Worm (Caenorhabditis elegans) whole organism, midembryonic: ENCODE measurements around the gene F08B4.8.
A peak's percentile ranks its signal among the peaks of the same experiment; 100 is the strongest.
"Not testable (repeated sequence)": the region's sequence is repeated elsewhere in the genome, so short reads cannot be mapped to it uniquely, and the experiment has no call there.

Source experiments
- T22C8.4 ChIP-seq: fragments of 200-800 bp; sonication (Bioruptor generic); IDR thresholded peaks from 2 replicates; pipeline ENCODE4 v1.3.6; 2022; ENCODE audit warnings: missing genetic modification characterization, missing compliant biosample characterization
- cog-1 ChIP-seq: sonication (generic microtip); optimal IDR thresholded peaks from 2 replicates; lab custom pipeline; 2016; ENCODE audit warnings: missing genetic modification characterization, missing compliant biosample characterization
- flt-1 ChIP-seq: fragments of 200-800 bp; sonication (Bioruptor generic); IDR thresholded peaks from 2 replicates; pipeline ENCODE4 v1.3.6; 2022; ENCODE audit warnings: missing genetic modification characterization, missing compliant biosample characterization
- klf-2 ChIP-seq: fragments of 200-800 bp; sonication (Bioruptor generic); conservative IDR thresholded peaks from 2 replicates; pipeline ENCODE4 v1.3.6; 2022; ENCODE audit warnings: missing genetic modification reagents, missing genetic modification characterization, missing compliant biosample characterization
- med-1 ChIP-seq: sonication (generic microtip); optimal IDR thresholded peaks from 2 replicates; lab custom pipeline; 2017; ENCODE audit warnings: missing genetic modification characterization, mild to moderate bottlenecking, missing compliant biosample characterization, antibody characterized with exemption, missing genetic modification reagents; ENCODE audit not compliant: insufficient read depth
- ref-1 ChIP-seq: fragments of 200-800 bp; sonication (Bioruptor generic); conservative IDR thresholded peaks from 2 replicates; pipeline ENCODE4 v1.3.6; 2022; ENCODE audit warnings: missing genetic modification reagents, missing genetic modification characterization, missing compliant biosample characterization
- tab-1 ChIP-seq: fragments of 200-800 bp; sonication (Bioruptor generic); IDR thresholded peaks from 2 replicates; pipeline ENCODE4 v1.3.6; 2022; ENCODE audit warnings: missing genetic modification characterization, missing compliant biosample characterization
- ztf-23 ChIP-seq: fragments of 200-800 bp; sonication (Bioruptor generic); IDR thresholded peaks from 2 replicates; pipeline ENCODE4 v1.3.6; 2022; ENCODE audit warnings: missing genetic modification reagents, missing genetic modification characterization, missing compliant biosample characterization
- ztf-29 ChIP-seq: fragments of 200-800 bp; sonication (Bioruptor generic); IDR thresholded peaks from 2 replicates; pipeline ENCODE4 v1.3.6; 2022; ENCODE audit warnings: missing genetic modification reagents, missing genetic modification characterization, missing compliant biosample characterization

The F08B4.8 gene

DNA sequence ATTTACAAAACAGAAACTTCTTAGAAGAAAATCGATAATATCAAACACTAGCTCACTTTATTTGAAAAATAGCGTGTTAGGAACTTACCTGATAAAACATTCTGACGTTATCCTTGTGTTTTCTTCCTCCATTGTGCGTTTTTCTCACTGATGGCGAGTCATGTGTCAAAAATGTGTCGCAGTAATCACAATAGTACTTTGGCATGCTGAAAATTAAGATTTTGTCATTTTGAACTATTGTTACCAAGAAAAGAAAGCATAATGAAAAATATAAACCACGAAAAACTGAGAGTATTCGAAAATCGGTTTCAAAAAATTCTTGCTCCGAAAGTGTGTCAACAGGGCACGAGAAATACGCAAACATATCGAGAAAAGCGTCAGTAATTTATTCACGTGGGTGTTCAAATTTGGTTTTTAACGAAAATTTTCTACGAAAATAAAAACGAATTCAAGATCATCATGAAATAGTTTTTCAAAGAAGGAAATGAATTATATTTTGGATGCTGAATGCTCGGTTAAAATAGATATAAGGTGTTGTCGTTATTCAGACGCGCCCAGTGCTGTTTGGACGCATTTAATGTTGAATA is 10.3 kb downstream of the F08B4.8 start, which contains the start of gene snrp-3:
TSS of gene snrp-3 (minus strand) at position 206 of the 587 bp plus-strand sequence.
- TF ChIP-seq cog-1 (tag; lab: Kevin White, UChicago): peak; percentile 37
- TF ChIP-seq T22C8.4: peak; percentile 70; the same call in 1 of the 2 replicates
- TF ChIP-seq ref-1 (GFP tag; lab: Robert Waterston, UW): no peak
- TF ChIP-seq flt-1 (GFP tag; lab: Robert Waterston, UW): no peak
- no peak for TF ChIP-seq klf-2 (GFP tag; lab: Robert Waterston, UW)
- no peak for TF ChIP-seq med-1 (GFP tag; lab: Kevin White, UChicago)

DNA sequence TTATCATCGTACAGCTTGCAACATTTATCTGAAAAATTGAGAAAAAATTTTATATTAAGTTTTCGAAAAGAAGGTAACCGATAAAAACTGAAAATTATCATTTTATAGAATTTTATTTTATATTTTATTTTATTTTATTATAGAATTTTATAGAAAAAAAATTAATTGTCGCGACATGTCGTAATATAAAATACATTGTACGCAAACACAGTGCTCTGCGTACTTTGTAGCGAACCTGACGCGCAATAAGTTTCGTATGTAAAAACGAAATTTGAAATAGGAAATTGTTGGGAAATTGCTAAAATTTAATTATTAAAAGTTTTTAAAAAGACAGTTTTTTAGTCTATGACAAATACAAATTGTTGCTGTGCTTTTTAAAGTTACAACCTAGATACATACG is 14.1 kb downstream of the F08B4.8 start, which contains the start of the genes hst-1 and ints-6:
TSS of gene hst-1 (minus strand) at position 28 of the 400 bp plus-strand sequence.
TSS of gene ints-6 (plus strand) at position 260 of the 400 bp plus-strand sequence.
- TF ChIP-seq ref-1 (GFP tag; lab: Robert Waterston, UW) (no peak), ztf-29 (GFP tag; lab: Robert Waterston, UW) (no peak), med-1 (GFP tag; lab: Kevin White, UChicago) (no peak), tab-1 (no peak), klf-2 (GFP tag; lab: Robert Waterston, UW) (no peak), cog-1 (tag; lab: Kevin White, UChicago) (no peak), flt-1 (GFP tag; lab: Robert Waterston, UW) (no peak), T22C8.4 (no peak), ztf-23 (no peak)

DNA sequence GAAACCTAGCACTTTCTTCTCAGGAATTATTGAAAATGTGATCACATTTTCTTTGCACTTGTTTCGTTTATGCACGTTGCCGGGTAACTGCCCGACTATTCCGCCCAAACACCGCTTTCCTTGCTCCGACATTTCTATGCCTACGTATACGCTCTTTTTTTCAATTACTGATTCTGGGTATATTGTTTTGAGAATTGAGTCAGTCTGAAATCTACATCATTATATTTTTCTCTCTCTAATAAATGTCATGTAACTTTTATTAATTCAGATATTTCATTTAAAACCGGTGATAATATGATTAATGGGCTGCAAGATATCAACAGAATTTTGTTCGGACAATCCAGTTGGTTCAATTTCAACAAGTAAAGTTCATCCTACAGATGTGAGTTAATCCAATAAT is 20.0 kb downstream of the F08B4.8 start, which contains the start of gene ttll-11:
TSS of gene ttll-11 (plus strand) at position 301 of the 400 bp plus-strand sequence.
- TF ChIP-seq T22C8.4: no peak

DNA sequence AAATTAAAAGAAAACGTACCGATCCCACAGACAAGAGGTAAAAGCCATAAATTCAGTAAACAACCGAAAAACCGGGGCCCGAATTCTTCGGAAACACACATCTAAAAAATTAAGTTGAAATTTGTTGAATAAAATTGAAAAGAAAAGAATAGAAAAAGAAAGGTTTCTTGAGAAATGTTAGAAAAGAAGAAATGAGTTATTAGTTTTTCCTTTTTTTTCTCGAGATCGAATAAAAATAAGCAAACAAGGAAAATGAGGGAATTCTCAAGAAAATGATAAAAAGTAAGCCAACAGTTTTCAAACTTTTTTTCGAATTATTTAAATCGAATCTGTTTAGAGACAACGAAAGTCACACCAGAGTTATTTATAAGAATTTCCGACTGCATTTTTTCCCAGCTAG is 28.1 kb downstream of the F08B4.8 start, which contains the start of gene H23L24.4:
TSS of gene H23L24.4 (minus strand) at position 101 of the 400 bp plus-strand sequence.
- TF ChIP-seq flt-1 (GFP tag; lab: Robert Waterston, UW) (no peak), cog-1 (tag; lab: Kevin White, UChicago) (no peak), tab-1 (no peak), ref-1 (GFP tag; lab: Robert Waterston, UW) (no peak), T22C8.4 (no peak), klf-2 (GFP tag; lab: Robert Waterston, UW) (no peak), ztf-23 (no peak), ztf-29 (GFP tag; lab: Robert Waterston, UW) (no peak), med-1 (GFP tag; lab: Kevin White, UChicago) (no peak)

DNA sequence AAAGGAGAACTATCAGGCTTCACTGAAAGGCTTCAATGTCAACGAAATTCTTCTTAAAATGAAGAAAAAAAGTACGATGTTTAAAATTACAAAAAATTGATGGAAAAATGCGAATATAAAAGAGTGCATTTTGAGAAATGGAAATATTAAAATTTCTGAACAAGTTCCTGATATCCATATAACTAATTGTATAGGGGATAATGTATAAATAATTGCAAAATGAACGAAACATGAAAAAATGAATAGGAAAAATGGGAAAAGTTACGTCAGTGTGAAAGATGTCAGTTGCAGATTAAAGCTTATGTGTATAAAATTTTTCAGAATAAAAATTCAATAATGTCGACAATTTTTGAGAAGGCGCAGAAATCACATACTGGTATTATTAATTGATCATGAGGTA is 30.6 kb downstream of the F08B4.8 start:
- TF ChIP-seq ref-1 (GFP tag; lab: Robert Waterston, UW): no peak
- TF ChIP-seq ztf-29 (GFP tag; lab: Robert Waterston, UW): no peak
- TF ChIP-seq T22C8.4: no peak
- no peak for TF ChIP-seq tab-1
- TF ChIP-seq klf-2 (GFP tag; lab: Robert Waterston, UW): no peak
- TF ChIP-seq med-1 (GFP tag; lab: Kevin White, UChicago): no peak
- TF ChIP-seq ztf-23: no peak
- no peak for TF ChIP-seq flt-1 (GFP tag; lab: Robert Waterston, UW)
- no peak for TF ChIP-seq cog-1 (tag; lab: Kevin White, UChicago)

DNA sequence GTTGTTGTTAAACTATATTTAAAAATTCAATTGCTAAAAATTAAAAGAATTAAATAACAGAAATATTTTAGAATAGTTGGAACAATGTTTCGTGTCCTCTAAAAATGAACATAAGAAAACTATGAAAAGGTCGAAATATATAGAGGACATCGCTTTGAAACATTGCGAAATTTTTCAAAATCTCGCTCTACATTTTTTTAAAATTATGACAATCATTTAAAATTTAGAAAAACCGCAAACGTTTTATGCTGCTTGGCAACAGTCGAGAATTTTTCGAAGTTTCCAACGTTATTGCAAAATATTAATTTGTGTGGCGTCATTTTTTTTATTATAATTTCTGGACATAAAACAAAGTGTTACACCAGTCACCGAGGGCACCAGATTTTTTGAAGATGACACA is 37.6 kb downstream of the F08B4.8 start, which contains the start of the genes parg-2 and ipla-5:
TSS of gene parg-2 (minus strand) at position 101 of the 400 bp plus-strand sequence.
TSS of gene ipla-5 (plus strand) at position 216 of the 400 bp plus-strand sequence.
- TF ChIP-seq med-1 (GFP tag; lab: Kevin White, UChicago); klf-2 (GFP tag; lab: Robert Waterston, UW); ztf-29 (GFP tag; lab: Robert Waterston, UW): not testable (repeated sequence)

DNA sequence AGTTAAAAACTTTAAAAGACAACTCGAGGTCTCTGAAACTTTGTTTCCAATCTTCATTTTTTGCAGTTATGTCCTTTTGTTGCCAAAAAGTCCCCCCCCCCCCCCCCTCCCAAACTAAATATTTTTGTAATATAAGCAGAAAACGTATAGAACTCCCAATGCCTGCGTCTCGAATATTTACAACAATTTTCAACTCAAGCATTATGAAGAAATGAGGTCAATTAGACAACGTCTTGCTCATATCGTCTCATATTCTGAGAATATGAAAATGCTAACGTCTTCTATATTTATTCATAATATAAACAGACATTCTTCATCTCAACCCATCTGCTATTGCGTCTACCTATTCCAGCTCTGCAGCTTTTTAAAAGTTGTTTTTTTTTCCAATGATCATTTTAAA is 40.8 kb downstream of the F08B4.8 start, which contains the start of gene H23L24.1:
TSS of gene H23L24.1 (plus strand) at position 301 of the 400 bp plus-strand sequence.
- TF ChIP-seq med-1 (GFP tag; lab: Kevin White, UChicago) (no peak), ztf-29 (GFP tag; lab: Robert Waterston, UW) (no peak), klf-2 (GFP tag; lab: Robert Waterston, UW) (no peak), ref-1 (GFP tag; lab: Robert Waterston, UW) (no peak), cog-1 (tag; lab: Kevin White, UChicago) (no peak), tab-1 (no peak), ztf-23 (no peak), T22C8.4 (no peak), flt-1 (GFP tag; lab: Robert Waterston, UW) (no peak)

DNA sequence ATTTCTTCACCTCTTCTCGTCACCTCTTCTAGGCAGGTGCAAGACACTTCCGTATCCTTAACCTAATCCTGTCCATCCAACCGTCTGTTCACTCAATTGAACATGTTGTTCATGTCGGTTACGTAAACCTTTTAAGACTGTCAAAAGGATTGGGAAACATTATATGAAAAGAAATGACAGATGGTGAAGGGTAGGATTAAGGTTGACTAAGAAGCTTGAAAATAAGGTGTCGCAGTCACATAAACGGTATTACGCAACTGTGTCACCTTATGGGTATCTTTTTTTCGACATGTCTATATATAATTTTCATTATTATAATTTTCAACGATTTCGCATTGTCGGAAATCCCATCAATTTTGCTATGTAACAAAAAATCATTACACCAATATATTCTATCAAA is 45.4 kb downstream of the F08B4.8 start:
- TF ChIP-seq ref-1 (GFP tag; lab: Robert Waterston, UW) (no peak), klf-2 (GFP tag; lab: Robert Waterston, UW) (no peak), flt-1 (GFP tag; lab: Robert Waterston, UW) (no peak), med-1 (GFP tag; lab: Kevin White, UChicago) (no peak), ztf-29 (GFP tag; lab: Robert Waterston, UW) (no peak), tab-1 (no peak), T22C8.4 (no peak), ztf-23 (no peak), cog-1 (tag; lab: Kevin White, UChicago) (no peak)

DNA sequence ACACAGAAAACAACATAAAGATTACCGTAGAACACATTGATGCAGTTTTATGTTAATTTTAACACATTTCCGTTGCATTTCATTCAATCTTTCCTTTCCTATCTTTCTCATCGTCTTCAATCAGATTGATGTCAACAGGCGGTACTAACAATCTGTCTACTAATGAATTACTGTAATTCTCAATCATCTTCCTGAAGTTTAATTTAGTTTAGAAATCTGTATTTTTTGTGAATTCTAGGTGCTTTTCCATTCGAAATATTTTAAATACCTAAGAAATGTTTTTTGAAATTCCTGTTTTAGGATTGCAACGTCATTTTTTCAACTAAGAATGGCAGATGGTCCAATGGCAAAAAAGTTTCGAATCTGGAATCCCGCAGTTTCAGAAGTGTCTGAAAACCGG is 46.3 kb downstream of the F08B4.8 start, which contains the start of gene F21D5.9:
TSS of gene F21D5.9 (plus strand) at position 301 of the 400 bp plus-strand sequence.
- TF ChIP-seq cog-1 (tag; lab: Kevin White, UChicago): no peak
- TF ChIP-seq med-1 (GFP tag; lab: Kevin White, UChicago): no peak
- TF ChIP-seq tab-1: no peak
- TF ChIP-seq ztf-23: no peak
- TF ChIP-seq ztf-29 (GFP tag; lab: Robert Waterston, UW): no peak
- TF ChIP-seq flt-1 (GFP tag; lab: Robert Waterston, UW): no peak
- no peak for TF ChIP-seq klf-2 (GFP tag; lab: Robert Waterston, UW)
- no peak for TF ChIP-seq T22C8.4
- no peak for TF ChIP-seq ref-1 (GFP tag; lab: Robert Waterston, UW)
